Fruit fly (Drosophila melanogaster) whole organism, adult: ENCODE results near the gene wus.

Experiments
- CG14711 ChIP-seq: fragments of 200-800 bp; sonication (Bioruptor generic); optimal IDR thresholded peaks from 2 replicates; lab custom pipeline; 2018; ENCODE audit warnings: missing biosample characterization, mild to moderate bottlenecking, missing genetic modification characterization, moderate library complexity
- CG5204 ChIP-seq: fragments of 200-800 bp; sonication (Bioruptor generic); optimal IDR thresholded peaks from 2 replicates; lab custom pipeline; 2016; ENCODE audit warnings: missing biosample characterization, missing genetic modification characterization
- Mnt ChIP-seq: fragments of 200-800 bp; sonication (Bioruptor generic); optimal IDR thresholded peaks from 2 replicates; lab custom pipeline; 2016; ENCODE audit warnings: missing biosample characterization, mild to moderate bottlenecking, missing genetic modification characterization

dm6 chrX:16918767-16919336 is 21.8 kb downstream of the wus start:
- no peak for TF ChIP-seq CG14711 (tag; lab: Kevin White, UChicago)
- no peak for TF ChIP-seq Mnt
- no peak for TF ChIP-seq CG5204
